Worm (Caenorhabditis elegans) whole organism, L2 larva: ENCODE measurements around the gene tsp-13.

Experiments used
- alr-1 ChIP-seq: fragments of 150-350 bp; optimal IDR thresholded peaks from 2 replicates; lab custom pipeline; 2014; ENCODE audit warnings: missing biosample characterization, missing genetic modification characterization
- aly-2 ChIP-seq: fragments of 150-350 bp; optimal IDR thresholded peaks from 2 replicates; lab custom pipeline; 2014; ENCODE audit warnings: missing biosample characterization, missing genetic modification characterization
- blmp-1 ChIP-seq: sonication (generic microtip); optimal IDR thresholded peaks from 2 replicates; lab custom pipeline; 2017; ENCODE audit warnings: missing genetic modification characterization, mild to moderate bottlenecking, missing compliant biosample characterization, antibody characterized with exemption, moderate library complexity; ENCODE audit not compliant: insufficient read depth
- fos-1 ChIP-seq: fragments of 150-350 bp; optimal IDR thresholded peaks from 2 replicates; lab custom pipeline; 2014; ENCODE audit warnings: missing biosample characterization, missing genetic modification characterization
- gmeb-1 ChIP-seq: fragments of 150-350 bp; optimal IDR thresholded peaks from 2 replicates; lab custom pipeline; 2014; ENCODE audit warnings: missing biosample characterization, missing genetic modification characterization
- lin-13 ChIP-seq: fragments of 150-350 bp; optimal IDR thresholded peaks from 2 replicates; lab custom pipeline; 2014; ENCODE audit warnings: missing biosample characterization, missing genetic modification reagents, missing genetic modification characterization
- nhr-77 ChIP-seq: fragments of 150-350 bp; optimal IDR thresholded peaks from 2 replicates; lab custom pipeline; 2014; ENCODE audit warnings: missing biosample characterization, missing genetic modification characterization
- snpc-4 ChIP-seq: fragments of 150-350 bp; optimal IDR thresholded peaks from 2 replicates; lab custom pipeline; 2014; ENCODE audit warnings: missing biosample characterization, missing genetic modification characterization
- ztf-4 ChIP-seq: fragments of 150-350 bp; optimal IDR thresholded peaks from 2 replicates; lab custom pipeline; 2014; ENCODE audit warnings: missing biosample characterization, missing genetic modification characterization

- TF ChIP-seq alr-1 (tag; lab: Kevin White, UChicago) (no peak), fos-1 (tag; lab: Kevin White, UChicago) (peak; percentile 73), gmeb-1 (tag; lab: Kevin White, UChicago) (no peak), ztf-4 (tag; lab: Kevin White, UChicago) (no peak), aly-2 (no peak), nhr-77 (tag; lab: Kevin White, UChicago) (no peak), lin-13 (no peak), blmp-1 (tag; lab: Kevin White, UChicago) (no peak), snpc-4 (no peak)
Measured at ce11 chrV:19206911-19207310, 53.0 kb downstream of the tsp-13 start.
